Fruit fly (Drosophila melanogaster): ENCODE results near the gene Ets65A.

Gene Ets65A

dm6 chr3L:6094697-6095096 lies 2.7 kb upstream of the Ets65A start, which contains the start of the genes CG10467 and loj (continued):
- TF ChIP-seq CG13287 (GFP tag; IDR thresholded peaks at IDR 0.05; ENCODE audit: partially characterized antibody) (peak; percentile 82), Max (GFP tag; optimal IDR thresholded peaks at IDR 0.05) (peak; percentile 92), tna (GFP tag; IDR thresholded peaks at IDR 0.05; ENCODE audit: partially characterized antibody) (no peak), CG8281 (tag; optimal IDR thresholded peaks at IDR 0.05) (peak; percentile 81), HHEX (GFP tag; optimal IDR thresholded peaks at IDR 0.05) (peak; percentile 91), H15 (GFP tag; IDR thresholded peaks at IDR 0.05) (peak; percentile 96), Neu2 (GFP tag; optimal IDR thresholded peaks at IDR 0.05; ENCODE audit: borderline replicate concordance) (no peak), CG9727 (GFP tag; optimal IDR thresholded peaks at IDR 0.05) (peak; percentile 96), nerfin-1 (tag; optimal IDR thresholded peaks at IDR 0.05) (peak; percentile 93), Dp (GFP tag; optimal IDR thresholded peaks at IDR 0.05) (peak; percentile 72), CG12071 (GFP tag; optimal IDR thresholded peaks at IDR 0.05) (peak; percentile 43), CG31365 (tag; optimal IDR thresholded peaks at IDR 0.05) (no peak), ap (GFP tag; IDR thresholded peaks at IDR 0.05) (peak; percentile 92), grau (tag; optimal IDR thresholded peaks at IDR 0.05) (peak; percentile 95), CG11093 (GFP tag; IDR thresholded peaks at IDR 0.05) (peak; percentile 97), zen2 (GFP tag; IDR thresholded peaks at IDR 0.05; ENCODE audit: partially characterized antibody) (no peak), Myb (GFP tag; optimal IDR thresholded peaks at IDR 0.05) (peak; percentile 64), CG3407 (GFP tag; optimal IDR thresholded peaks at IDR 0.05) (peak; percentile 84), Abd-B (GFP tag; optimal IDR thresholded peaks at IDR 0.05) (peak; percentile 99), Chrac-16 (GFP tag; optimal IDR thresholded peaks at IDR 0.05) (peak; percentile 97), Doc2 (GFP tag; IDR thresholded peaks at IDR 0.05) (peak; percentile 88), CG2875 (GFP tag; optimal IDR thresholded peaks at IDR 0.05) (peak; percentile 72), vvl (GFP tag; IDR thresholded peaks at IDR 0.05) (peak; percentile 97), Ravus (GFP tag; IDR thresholded peaks at IDR 0.05) (peak; percentile 88), CG8765 (GFP tag; IDR thresholded peaks at IDR 0.05) (peak; percentile 95), z (GFP tag; IDR thresholded peaks at IDR 0.05) (peak; percentile 57; the same call in 1 of the 3 replicates), jumu (GFP tag; optimal IDR thresholded peaks at IDR 0.05) (peak; percentile 66), CG17186 (GFP tag; optimal IDR thresholded peaks at IDR 0.05) (peak; percentile 48), Side (GFP tag; optimal IDR thresholded peaks at IDR 0.05) (peak; percentile 56), tap (tag; optimal IDR thresholded peaks at IDR 0.05) (peak; percentile 80), Mrtf (GFP tag; IDR thresholded peaks at IDR 0.05) (peak; percentile 96), CG2202 (tag; optimal IDR thresholded peaks at IDR 0.05) (peak; percentile 90), slou (GFP tag; optimal IDR thresholded peaks at IDR 0.05) (peak; percentile 96), dimm (GFP tag; IDR thresholded peaks at IDR 0.05) (peak; percentile 91), croc (GFP tag; conservative IDR thresholded peaks at IDR 0.05) (peak; percentile 97), CG6175 (GFP tag; IDR thresholded peaks at IDR 0.05) (peak; percentile 91), Ets65A (GFP tag) (peak; percentile 100), CG2129 (GFP tag; IDR thresholded peaks at IDR 0.05; ENCODE audit: partially characterized antibody) (peak; percentile 63), pnt (GFP tag; optimal IDR thresholded peaks at IDR 0.05) (peak; percentile 82), ara (GFP tag; IDR thresholded peaks at IDR 0.05) (peak; percentile 96), GATAe (GFP tag; conservative IDR thresholded peaks at IDR 0.05) (peak; percentile 92), E2f1 (GFP tag; IDR thresholded peaks at IDR 0.05) (peak; percentile 97), luna (GFP tag; optimal IDR thresholded peaks at IDR 0.05) (peak; percentile 5), emc (GFP tag; optimal IDR thresholded peaks at IDR 0.05) (peak; percentile 72), CG11085 (GFP tag; IDR thresholded peaks at IDR 0.05) (peak; percentile 97), CG17328 (GFP tag; IDR thresholded peaks at IDR 0.05) (peak; percentile 96), gsb-n (tag; optimal IDR thresholded peaks at IDR 0.05) (peak; percentile 94), tll (GFP tag; optimal IDR thresholded peaks at IDR 0.05) (peak in 1 of 2 experiments; percentile 62), scrt (GFP tag; optimal IDR thresholded peaks at IDR 0.05) (peak; percentile 98), bab2 (GFP tag; optimal IDR thresholded peaks at IDR 0.05) (peak; percentile 88), Lhr (GFP tag; optimal IDR thresholded peaks at IDR 0.05) (peak; percentile 90)
